Worm (Caenorhabditis elegans): ENCODE data around the gene str-238.

DNA sequence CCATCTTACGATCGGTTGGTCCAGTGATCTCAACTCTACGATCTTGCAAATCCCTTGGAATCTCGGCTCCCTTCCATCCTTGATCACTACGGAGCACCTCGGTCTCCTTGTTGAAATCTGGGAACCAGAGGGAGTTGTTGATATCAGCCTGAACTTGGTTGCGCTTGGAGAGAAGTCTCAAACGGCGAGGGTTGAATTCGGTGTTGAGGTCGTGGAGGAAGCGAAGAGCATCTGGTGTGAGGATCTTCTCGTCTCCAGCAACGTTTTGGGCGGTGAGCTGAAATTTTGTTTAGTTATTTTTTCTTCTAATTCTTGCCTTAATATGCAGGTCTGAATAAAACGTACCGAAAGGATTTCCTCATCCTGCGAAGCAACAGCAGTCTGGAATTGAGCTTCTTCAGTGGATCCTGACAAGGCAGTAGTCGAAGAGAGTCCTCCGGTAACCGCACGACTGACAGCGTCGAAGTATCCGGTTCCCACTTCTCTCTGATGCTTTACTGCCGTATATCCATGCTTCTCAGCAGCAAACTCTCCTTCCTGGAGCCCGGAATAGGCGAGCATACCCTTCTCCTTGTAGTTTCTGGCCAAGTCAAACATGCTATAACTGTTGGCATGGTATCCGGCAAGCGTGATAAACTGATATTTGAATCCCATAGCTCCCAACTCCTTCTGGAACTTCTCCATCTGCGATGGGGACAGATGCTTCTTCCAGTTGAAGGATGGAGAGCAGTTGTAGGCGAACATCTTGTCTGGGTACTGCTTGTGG lies 38.8 kb upstream of the str-238 start:
- TF ChIP-seq ref-1 (GFP tag; conservative IDR thresholded peaks at IDR 0.05) (no peak), flt-1 (GFP tag; IDR thresholded peaks at IDR 0.05) (no peak)
